Fruit fly (Drosophila melanogaster) whole organism, embryonic: Measurements from ENCODE around the gene sesB.

Experiments
- Asciz ChIP-seq: fragments of 200-800 bp; sonication (Bioruptor generic); optimal IDR thresholded peaks from 2 replicates; lab custom pipeline; 2017; ENCODE audit warnings: missing biosample characterization, mild to moderate bottlenecking, missing genetic modification characterization, missing genetic modification reagents
- B-H2 ChIP-seq: fragments of 200-800 bp; sonication (Bioruptor generic); optimal IDR thresholded peaks from 2 replicates; lab custom pipeline; 2018; ENCODE audit warnings: missing biosample characterization, mild to moderate bottlenecking, missing genetic modification characterization
- BEAF-32 ChIP-seq: fragments of 200-800 bp; sonication (Bioruptor generic); optimal IDR thresholded peaks from 3 replicates; lab custom pipeline; 2017; ENCODE audit warnings: missing biosample characterization, missing genetic modification characterization, mild to moderate bottlenecking, moderate library complexity, missing genetic modification reagents
- CG1024 ChIP-seq: fragments of 200-800 bp; sonication (Bioruptor generic); IDR thresholded peaks from 2 replicates; pipeline ENCODE4 v1.3.6; 2022; ENCODE audit warnings: missing biosample characterization, missing genetic modification characterization
- CG11247 ChIP-seq: fragments of 200-800 bp; sonication (Bioruptor generic); IDR thresholded peaks from 2 replicates; pipeline ENCODE4 v1.3.6; 2022; ENCODE audit warnings: missing biosample characterization, missing genetic modification characterization
- CG11695 ChIP-seq: fragments of 200-800 bp; sonication (Bioruptor generic); IDR thresholded peaks from 3 replicates; pipeline ENCODE4 v1.3.6; 2022; ENCODE audit warnings: missing biosample characterization, missing genetic modification characterization
- CG14014 ChIP-seq: fragments of 200-800 bp; sonication (Bioruptor generic); IDR thresholded peaks from 2 replicates; pipeline ENCODE4 v1.3.6; 2022; ENCODE audit warnings: missing biosample characterization, missing genetic modification characterization
- CG14710 ChIP-seq: fragments of 200-800 bp; sonication (Bioruptor generic); optimal IDR thresholded peaks from 3 replicates; lab custom pipeline; 2019; ENCODE audit warnings: missing biosample characterization, mild to moderate bottlenecking, missing genetic modification characterization, moderate library complexity
- CG14860 ChIP-seq: fragments of 200-800 bp; sonication (Bioruptor generic); IDR thresholded peaks from 3 replicates; pipeline ENCODE4 v1.3.6; 2022; ENCODE audit warnings: missing biosample characterization, missing genetic modification characterization; ENCODE audit not compliant: partially characterized antibody
- CG15479 ChIP-seq: fragments of 200-800 bp; sonication (Bioruptor generic); optimal IDR thresholded peaks from 3 replicates; lab custom pipeline; 2019; ENCODE audit warnings: missing biosample characterization, mild to moderate bottlenecking, missing genetic modification characterization, moderate library complexity
- CG1603 ChIP-seq: fragments of 200-800 bp; sonication (Bioruptor generic); optimal IDR thresholded peaks from 2 replicates; lab custom pipeline; 2019; ENCODE audit warnings: missing biosample characterization, mild to moderate bottlenecking, missing genetic modification characterization, moderate library complexity
- CG16813 ChIP-seq: fragments of 200-800 bp; sonication (Bioruptor generic); IDR thresholded peaks from 3 replicates; pipeline ENCODE4 v1.3.6; 2022; ENCODE audit warnings: missing biosample characterization, missing genetic modification characterization; ENCODE audit not compliant: partially characterized antibody
- CG17328 ChIP-seq: fragments of 200-800 bp; sonication (Bioruptor generic); IDR thresholded peaks from 2 replicates; pipeline ENCODE4 v1.3.6; 2022; ENCODE audit warnings: missing biosample characterization, missing genetic modification characterization
- CG18599 ChIP-seq: fragments of 200-800 bp; sonication (Bioruptor generic); optimal IDR thresholded peaks from 3 replicates; lab custom pipeline; 2017; ENCODE audit warnings: missing biosample characterization, missing genetic modification characterization, mild to moderate bottlenecking, moderate library complexity, missing genetic modification reagents
- CG2202 ChIP-seq: fragments of 200-800 bp; sonication (Bioruptor generic); optimal IDR thresholded peaks from 2 replicates; lab custom pipeline; 2018; ENCODE audit warnings: missing biosample characterization, mild to moderate bottlenecking, missing genetic modification characterization
- CG2678 ChIP-seq: fragments of 200-800 bp; sonication (Bioruptor generic); optimal IDR thresholded peaks from 3 replicates; lab custom pipeline; 2019; ENCODE audit warnings: missing biosample characterization, mild to moderate bottlenecking, missing genetic modification characterization, moderate library complexity
- CG2712 ChIP-seq: fragments of 200-800 bp; optimal IDR thresholded peaks from 3 replicates; lab custom pipeline; 2019; ENCODE audit warnings: missing biosample characterization, mild to moderate bottlenecking, missing genetic modification characterization, moderate library complexity
- CG30020 ChIP-seq: fragments of 200-800 bp; optimal IDR thresholded peaks from 2 replicates; lab custom pipeline; 2019; ENCODE audit warnings: missing biosample characterization, mild to moderate bottlenecking, missing genetic modification characterization, moderate library complexity
- CG3065 ChIP-seq: fragments of 200-800 bp; sonication (Bioruptor generic); optimal IDR thresholded peaks from 2 replicates; lab custom pipeline; 2016; ENCODE audit warnings: missing biosample characterization, missing genetic modification characterization
- CG32767 ChIP-seq: fragments of 200-800 bp; sonication (Bioruptor generic); IDR thresholded peaks from 2 replicates; pipeline ENCODE4 v1.3.6; 2022; ENCODE audit warnings: missing biosample characterization, missing genetic modification characterization
- CG32772 ChIP-seq: fragments of 200-800 bp; sonication (Bioruptor generic); IDR thresholded peaks from 2 replicates; pipeline ENCODE4 v1.3.6; 2022; ENCODE audit warnings: missing biosample characterization, missing genetic modification characterization
- CG43689 ChIP-seq: fragments of 200-800 bp; sonication (Bioruptor generic); IDR thresholded peaks from 2 replicates; pipeline ENCODE4 v1.3.6; 2022; ENCODE audit warnings: missing biosample characterization, missing genetic modification characterization
- CG4854 ChIP-seq: fragments of 200-800 bp; sonication (Bioruptor generic); optimal IDR thresholded peaks from 2 replicates; lab custom pipeline; 2016; ENCODE audit warnings: missing biosample characterization, missing genetic modification characterization, inconsistent platforms
- CG6254 ChIP-seq: fragments of 200-800 bp; sonication (Bioruptor generic); optimal IDR thresholded peaks from 3 replicates; lab custom pipeline; 2017; ENCODE audit warnings: mild to moderate bottlenecking, missing biosample characterization, missing genetic modification reagents, missing genetic modification characterization
- CG8281 ChIP-seq: fragments of 200-800 bp; sonication (Bioruptor generic); optimal IDR thresholded peaks from 2 replicates; lab custom pipeline; 2018; ENCODE audit warnings: missing biosample characterization, mild to moderate bottlenecking, missing genetic modification characterization, moderate library complexity
- Chrac-16 ChIP-seq: fragments of 200-800 bp; sonication (Bioruptor generic); optimal IDR thresholded peaks from 3 replicates; lab custom pipeline; 2016; ENCODE audit warnings: missing biosample characterization, missing genetic modification characterization
- Dip3 ChIP-seq: fragments of 200-800 bp; sonication (Bioruptor generic); optimal IDR thresholded peaks from 3 replicates; lab custom pipeline; 2016; ENCODE audit warnings: missing biosample characterization, missing genetic modification characterization
- Jarid2 ChIP-seq: fragments of 200-800 bp; sonication (Bioruptor generic); optimal IDR thresholded peaks from 3 replicates; lab custom pipeline; 2017; ENCODE audit warnings: mild to moderate bottlenecking, missing biosample characterization, missing genetic modification reagents, missing genetic modification characterization
- Meics ChIP-seq: fragments of 200-800 bp; sonication (Bioruptor generic); optimal IDR thresholded peaks from 2 replicates; lab custom pipeline; 2017; ENCODE audit warnings: missing biosample characterization, mild to moderate bottlenecking, missing genetic modification characterization
- Sox100B ChIP-seq: fragments of 200-800 bp; sonication (Bioruptor generic); optimal IDR thresholded peaks from 3 replicates; lab custom pipeline; 2018; ENCODE audit warnings: missing biosample characterization, mild to moderate bottlenecking, missing genetic modification characterization
- ash1 ChIP-seq: fragments of 200-800 bp; sonication (Bioruptor generic); optimal IDR thresholded peaks from 2 replicates; lab custom pipeline; 2018; ENCODE audit warnings: missing biosample characterization, mild to moderate bottlenecking, missing genetic modification characterization
- cato ChIP-seq: fragments of 200-800 bp; sonication (Bioruptor generic); optimal IDR thresholded peaks from 2 replicates; lab custom pipeline; 2016; ENCODE audit warnings: missing biosample characterization, missing genetic modification characterization, borderline replicate concordance
- dpn ChIP-seq, 2 experiments: fragments of 200-800 bp; sonication (Bioruptor generic); optimal IDR thresholded peaks; 3 replicates each; lab custom pipeline; 2016; ENCODE audit warnings: missing biosample characterization in 2 of 2, missing genetic modification characterization in 2 of 2
- dysf ChIP-seq: fragments of 200-800 bp; sonication (Bioruptor generic); IDR thresholded peaks from 3 replicates; pipeline ENCODE4 v1.3.6; 2022; ENCODE audit warnings: missing biosample characterization, missing genetic modification characterization
- gcm ChIP-seq: fragments of 200-800 bp; sonication (Bioruptor generic); optimal IDR thresholded peaks from 2 replicates; lab custom pipeline; 2019; ENCODE audit warnings: missing biosample characterization, mild to moderate bottlenecking, missing genetic modification characterization, moderate library complexity
- grau ChIP-seq: fragments of 200-800 bp; optimal IDR thresholded peaks from 3 replicates; lab custom pipeline; 2019; ENCODE audit warnings: missing biosample characterization, mild to moderate bottlenecking, missing genetic modification characterization, moderate library complexity
- phol ChIP-seq: fragments of 200-800 bp; sonication (Bioruptor generic); optimal IDR thresholded peaks from 3 replicates; lab custom pipeline; 2018; ENCODE audit warnings: missing biosample characterization, mild to moderate bottlenecking, missing genetic modification characterization, moderate library complexity
- prd ChIP-seq, 3 experiments: fragments of >200 bp in 2 of 3; fragments of 200-800 bp in 1 of 3; sonication (Bioruptor generic) in 1 of 3; optimal IDR thresholded peaks in 2 of 3; IDR thresholded peaks in 1 of 3; 2 replicates in 2 of 3; 3 replicates in 1 of 3; pipeline versions ENCODE4 v1.3.6 to Lab custom; 2017 to 2022; ENCODE audit warnings: missing biosample characterization in 1 of 3, missing genetic modification characterization in 1 of 3
- repo ChIP-seq: fragments of 200-800 bp; sonication (Bioruptor generic); optimal IDR thresholded peaks from 2 replicates; lab custom pipeline; 2016; ENCODE audit warnings: missing biosample characterization, missing genetic modification characterization
- sc ChIP-seq, 3 experiments: fragments of >200 bp in 2 of 3; fragments of 200-800 bp in 1 of 3; sonication (Bioruptor generic) in 1 of 3; optimal IDR thresholded peaks; 2 replicates in 2 of 3; 3 replicates in 1 of 3; lab custom pipeline; 2017; ENCODE audit warnings: mild to moderate bottlenecking in 1 of 3, missing biosample characterization in 1 of 3, missing genetic modification characterization in 1 of 3, missing genetic modification reagents in 1 of 3
- scrt ChIP-seq: fragments of 200-800 bp; sonication (Bioruptor generic); optimal IDR thresholded peaks from 2 replicates; lab custom pipeline; 2018; ENCODE audit warnings: missing biosample characterization, mild to moderate bottlenecking, missing genetic modification characterization, moderate library complexity
- seq ChIP-seq: fragments of 200-800 bp; sonication (Bioruptor generic); IDR thresholded peaks from 2 replicates; pipeline ENCODE4 v1.3.6; 2022; ENCODE audit warnings: missing biosample characterization, missing genetic modification characterization
- toy ChIP-seq: fragments of 200-800 bp; sonication (Bioruptor generic); IDR thresholded peaks from 2 replicates; pipeline ENCODE4 v1.3.6; 2022; ENCODE audit warnings: missing biosample characterization, missing genetic modification characterization
- twi ChIP-seq: fragments of 200-800 bp; optimal IDR thresholded peaks from 2 replicates; lab custom pipeline; 2019; ENCODE audit warnings: missing biosample characterization, mild to moderate bottlenecking, missing genetic modification characterization, moderate library complexity
- vfl ChIP-seq: fragments of 200-800 bp; sonication (Bioruptor generic); optimal IDR thresholded peaks from 2 replicates; lab custom pipeline; 2016; ENCODE audit warnings: missing biosample characterization, missing genetic modification characterization
- zfh1 ChIP-seq: fragments of 200-800 bp; sonication (Bioruptor generic); IDR thresholded peaks from 3 replicates; pipeline ENCODE4 v1.3.6; 2022; ENCODE audit warnings: missing biosample characterization, missing genetic modification characterization

The sesB gene

dm6 chrX:10802457-10803378 lies 16.0 kb upstream of the sesB start (continued):
- TF ChIP-seq Jarid2 (GFP tag; lab: Kevin White, UChicago) (no peak), scrt (GFP tag; lab: Kevin White, UChicago) (peak; percentile 15), CG43689 (GFP tag; lab: Robert Waterston, UW) (no peak), CG1603 (tag; lab: Kevin White, UChicago) (no peak), Chrac-16 (GFP tag; lab: Kevin White, UChicago) (peak; percentile 25), Dip3 (GFP tag; lab: Kevin White, UChicago) (no peak), toy (GFP tag; lab: Robert Waterston, UW) (no peak), Meics (GFP tag; lab: Kevin White, UChicago) (peak; percentile 69), CG4854 (GFP tag; lab: Kevin White, UChicago) (no peak), CG16813 (GFP tag; lab: Robert Waterston, UW) (no peak), BEAF-32 (GFP tag; lab: Kevin White, UChicago) (no peak), CG1024 (no peak), CG8281 (peak; percentile 47), CG14860 (GFP tag; lab: Robert Waterston, UW) (no peak), phol (tag; lab: Kevin White, UChicago) (peak; percentile 83), CG14710 (tag; lab: Kevin White, UChicago) (peak; percentile 59), cato (GFP tag; lab: Kevin White, UChicago) (no peak), twi (tag; lab: Kevin White, UChicago) (peak; percentile 42), CG6254 (peak; percentile 52), gcm (peak; percentile 58), CG15479 (peak; percentile 48), CG18599 (GFP tag; lab: Kevin White, UChicago) (no peak), CG2202 (tag; lab: Kevin White, UChicago) (peak; percentile 16), dpn (GFP tag; optimal IDR thresholded peaks at IDR 0.05; lab: Kevin White, UChicago) (peak in 1 of 2 experiments; percentile 52), CG32767 (GFP tag; lab: Robert Waterston, UW) (no peak; the same call in 1 of the 2 replicates), CG3065 (GFP tag; lab: Kevin White, UChicago) (peak; percentile 30), CG11247 (GFP tag; lab: Robert Waterston, UW) (no peak), CG14014 (GFP tag; lab: Robert Waterston, UW) (peak; percentile 36; the same call in 1 of the 2 replicates), ash1 (GFP tag; lab: Kevin White, UChicago) (no peak), sc (optimal IDR thresholded peaks at IDR 0.05; lab: Kevin White, UChicago) (no peak), sc (GFP tag; optimal IDR thresholded peaks at IDR 0.05; lab: Kevin White, UChicago) (peak; percentile 61), CG11695 (GFP tag; lab: Robert Waterston, UW) (peak; percentile 78), repo (GFP tag; lab: Kevin White, UChicago) (no peak), Asciz (GFP tag; lab: Kevin White, UChicago) (peak; percentile 71), seq (peak; percentile 65; the same call in 1 of the 2 replicates), prd (optimal IDR thresholded peaks at IDR 0.05; lab: Kevin White, UChicago) (no peak), prd (GFP tag; IDR thresholded peaks at IDR 0.05; lab: Robert Waterston, UW) (peak; percentile 57; the same call in 2 of the 3 replicates), dysf (GFP tag; lab: Robert Waterston, UW) (peak; percentile 73; the same call in 2 of the 3 replicates), grau (tag; lab: Kevin White, UChicago) (peak; percentile 79), CG2712 (tag; lab: Kevin White, UChicago) (peak; percentile 81), CG2678 (peak; percentile 86), CG17328 (peak; percentile 23; the same call in 1 of the 2 replicates), CG30020 (tag; lab: Kevin White, UChicago) (peak; percentile 2), Sox100B (GFP tag; lab: Kevin White, UChicago) (peak; percentile 84), B-H2 (GFP tag; lab: Kevin White, UChicago) (peak; percentile 15), vfl (GFP tag; lab: Kevin White, UChicago) (no peak), zfh1 (GFP tag; lab: Robert Waterston, UW) (0 out of 3 replicates have a peak, but pooled peaks have one; percentile 39), CG32772 (GFP tag; lab: Robert Waterston, UW) (peak; percentile 38; the same call in 1 of the 2 replicates)
